Worm (Caenorhabditis elegans): Measurements from ENCODE around the gene wbp-2.

The wbp-2 gene

DNA sequence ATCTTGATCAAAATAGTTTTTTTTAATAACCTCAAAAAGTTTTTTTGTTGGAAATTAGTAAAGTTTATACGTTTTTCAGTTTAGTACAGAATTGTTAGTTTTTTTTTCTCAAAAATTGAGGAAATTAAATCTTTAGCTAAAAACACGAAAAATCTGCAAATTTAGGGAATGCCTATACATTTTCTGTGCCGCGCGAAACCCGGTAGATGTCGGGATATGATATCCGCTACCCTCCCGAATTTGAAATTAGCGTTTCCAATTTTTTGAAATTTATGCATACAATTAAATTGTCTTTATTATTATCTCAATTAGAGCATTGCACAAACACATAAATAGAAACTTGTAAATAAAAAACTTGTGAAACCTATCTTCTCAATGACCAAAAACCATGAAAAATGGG lies 3.5 kb downstream of the wbp-2 start:
- no peak for TF ChIP-seq unc-62 (GFP tag; optimal IDR thresholded peaks at IDR 0.05)

- no peak for TF ChIP-seq unc-62 (GFP tag; optimal IDR thresholded peaks at IDR 0.05)
Measured at ce11 chrII:9333714-9334113, 4.1 kb downstream of the wbp-2 start, which contains the start of gene scp-1. TSS of gene scp-1 (plus strand) at chrII:9334014.

DNA sequence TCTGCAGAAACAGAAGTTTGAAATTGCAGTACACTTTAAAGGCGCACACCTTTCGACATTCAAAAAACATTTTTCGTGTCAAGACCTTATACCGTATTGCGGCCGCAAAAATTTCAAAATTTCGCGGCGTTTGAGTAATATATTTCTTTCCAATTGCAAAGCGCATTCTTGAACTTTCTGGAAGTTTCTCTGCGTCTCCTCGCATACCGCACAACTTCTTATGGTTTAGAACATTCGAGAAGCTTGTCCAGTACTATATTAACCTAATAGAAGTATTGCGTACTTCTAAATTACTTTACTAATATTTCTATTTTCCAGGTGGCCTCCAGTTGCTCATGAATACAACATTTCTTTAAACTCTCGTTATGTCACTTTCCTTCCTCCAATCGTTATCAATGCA lies 7.1 kb downstream of the wbp-2 start:
- no peak for TF ChIP-seq unc-62 (GFP tag; optimal IDR thresholded peaks at IDR 0.05)

DNA sequence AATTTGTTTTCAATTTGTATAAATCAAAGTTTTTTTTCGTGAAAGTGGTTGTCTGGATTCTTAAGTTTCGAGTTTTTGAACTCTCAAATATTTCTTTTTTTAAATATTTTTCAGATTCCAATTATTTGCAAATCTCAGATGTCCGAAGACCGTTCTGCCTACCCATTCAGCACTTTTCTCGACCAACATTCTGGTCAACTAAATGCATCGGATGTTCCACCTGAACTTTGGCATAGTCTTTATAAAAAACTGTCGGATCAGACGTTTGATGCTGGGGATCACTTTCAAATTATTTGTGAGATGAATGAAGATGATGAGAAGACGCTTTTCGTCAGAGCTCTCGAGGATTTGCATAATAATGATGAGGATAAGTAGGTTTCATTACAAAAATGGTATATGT lies 9.3 kb downstream of the wbp-2 start, which contains the start of gene ttll-12:
ttll-12 (plus strand) TSS at position 139 of the 400 bp plus-strand sequence.
- TF ChIP-seq unc-62 (GFP tag; optimal IDR thresholded peaks at IDR 0.05): no peak

DNA sequence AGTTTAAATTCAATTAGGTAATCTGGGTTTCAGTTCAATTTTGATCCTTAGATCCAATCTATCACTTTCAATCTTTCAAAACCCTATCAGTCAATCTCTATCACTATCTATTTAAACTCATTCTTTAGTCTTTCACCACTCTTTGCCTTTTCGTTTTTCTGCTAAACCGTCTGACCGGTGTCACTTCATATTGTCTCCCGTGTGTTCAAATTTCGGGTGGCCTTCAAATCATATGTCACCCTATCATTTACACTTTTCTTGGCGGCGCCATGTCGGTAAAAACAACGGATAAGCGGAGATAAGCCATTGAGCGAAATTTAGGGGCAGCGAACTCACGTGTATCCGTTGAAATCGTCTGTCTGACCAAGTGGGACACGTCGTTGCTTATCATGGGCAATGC lies 14.4 kb downstream of the wbp-2 start:
- TF ChIP-seq unc-62 (GFP tag; optimal IDR thresholded peaks at IDR 0.05): no peak

DNA sequence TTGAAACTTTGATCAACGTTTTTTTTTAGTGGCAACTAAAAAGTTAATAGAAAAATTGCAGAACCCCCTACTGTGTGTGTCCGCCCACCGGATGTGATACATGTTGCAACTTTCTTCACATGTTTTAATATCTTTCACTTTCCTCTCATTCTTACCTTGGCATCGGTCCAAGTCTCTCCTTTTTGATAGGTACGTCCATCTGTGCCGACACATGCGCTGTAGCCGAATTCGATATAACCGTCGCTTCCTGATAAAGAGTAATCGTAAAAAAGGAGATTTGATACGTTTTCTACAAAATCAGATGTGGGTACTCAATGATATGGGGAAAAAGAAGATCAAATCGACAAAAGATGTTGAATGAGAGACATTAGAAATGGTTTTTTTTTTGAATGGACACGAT lies 15.5 kb downstream of the wbp-2 start:
- TF ChIP-seq unc-62 (GFP tag; optimal IDR thresholded peaks at IDR 0.05): no peak

DNA sequence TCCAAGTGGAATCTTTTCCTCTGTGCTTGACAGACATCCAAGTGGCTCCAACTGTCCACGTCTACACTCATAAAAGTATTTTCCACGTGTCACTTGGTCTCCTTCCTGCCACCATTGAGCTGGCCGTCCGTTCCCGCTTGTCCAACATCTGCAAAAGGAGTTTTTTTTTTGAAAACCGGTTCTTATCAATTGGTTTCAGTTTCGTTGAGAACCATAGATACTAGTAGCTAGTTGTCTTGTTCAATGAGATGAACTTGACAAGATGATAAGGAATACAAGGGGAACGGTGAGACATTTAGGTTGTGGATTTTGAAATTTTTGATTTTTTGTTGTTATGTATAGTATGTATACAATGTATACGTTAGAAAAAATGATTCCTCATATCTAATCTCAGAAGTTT lies 16.2 kb downstream of the wbp-2 start:
- TF ChIP-seq unc-62 (GFP tag; optimal IDR thresholded peaks at IDR 0.05): no peak

DNA sequence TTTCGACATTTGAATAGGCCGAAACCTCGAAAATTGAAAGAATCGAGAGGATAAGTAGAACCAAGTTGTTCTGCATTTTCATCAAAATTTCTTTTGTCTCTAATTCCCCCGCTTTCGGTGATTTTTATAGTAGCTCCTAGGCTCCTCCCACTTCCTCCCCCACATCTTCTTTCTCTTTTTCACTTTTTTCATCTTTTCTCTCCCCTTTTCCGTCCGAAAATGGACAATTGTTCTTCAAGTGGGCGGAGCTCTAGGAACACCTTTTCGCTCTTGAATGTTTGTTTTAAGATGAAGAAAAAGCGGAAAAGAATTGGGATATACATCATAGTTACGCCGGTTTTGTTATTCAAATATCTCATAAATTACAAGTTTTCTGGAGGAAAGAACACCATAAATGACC lies 16.9 kb downstream of the wbp-2 start, which contains the start of gene F42A8.1:
F42A8.1 (minus strand) TSS at position 101 of the 400 bp plus-strand sequence.
- no peak for TF ChIP-seq unc-62 (GFP tag; optimal IDR thresholded peaks at IDR 0.05)

DNA sequence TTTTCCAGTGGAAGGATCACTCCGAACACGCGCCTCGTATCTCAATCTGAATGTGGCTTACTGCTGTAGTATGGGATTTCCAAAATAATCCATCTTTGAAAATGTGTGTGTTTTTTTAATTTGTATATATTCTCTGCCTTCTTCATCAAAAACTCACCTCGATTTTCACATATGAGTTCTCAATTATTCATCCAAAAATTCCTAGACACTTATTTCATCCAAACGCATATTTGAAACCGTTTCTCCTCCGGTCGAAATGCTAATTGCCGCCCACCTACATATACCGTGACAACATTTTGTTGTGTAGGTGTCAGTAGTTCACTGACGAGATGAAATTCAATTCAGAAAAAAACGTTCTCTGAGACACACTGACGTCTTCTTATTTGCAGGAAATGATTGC lies 17.9 kb downstream of the wbp-2 start:
- TF ChIP-seq unc-62 (GFP tag; optimal IDR thresholded peaks at IDR 0.05): no peak

ce11 chrII:9352669-9353068 lies 23.1 kb downstream of the wbp-2 start, which contains the start of the genes sdhb-1 and cup-15:
TSS of gene sdhb-1 (minus strand) at chrII:9352731.
TSS of gene cup-15 (plus strand) at chrII:9353000.
- no peak for TF ChIP-seq unc-62 (GFP tag; optimal IDR thresholded peaks at IDR 0.05)

DNA sequence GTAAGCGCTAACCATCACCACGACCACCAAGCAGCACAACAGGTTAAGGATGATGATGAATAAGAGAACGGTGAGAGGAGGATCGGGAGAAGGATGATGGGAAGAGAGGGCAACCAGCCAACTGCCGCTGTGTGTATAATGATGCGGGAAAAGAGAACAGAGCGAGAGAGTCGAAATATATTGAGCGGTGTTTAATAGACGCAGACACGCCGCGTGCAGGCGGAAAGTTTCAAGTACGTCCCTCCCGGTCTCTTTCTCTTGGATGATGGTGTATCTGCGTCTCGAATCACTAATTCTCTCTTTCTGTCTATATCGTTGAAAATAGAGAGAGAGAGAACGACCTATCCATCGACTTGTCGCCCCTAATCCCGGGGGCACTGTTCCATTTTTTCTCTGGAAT lies 27.1 kb downstream of the wbp-2 start:
- TF ChIP-seq unc-62 (GFP tag; optimal IDR thresholded peaks at IDR 0.05): no peak

DNA sequence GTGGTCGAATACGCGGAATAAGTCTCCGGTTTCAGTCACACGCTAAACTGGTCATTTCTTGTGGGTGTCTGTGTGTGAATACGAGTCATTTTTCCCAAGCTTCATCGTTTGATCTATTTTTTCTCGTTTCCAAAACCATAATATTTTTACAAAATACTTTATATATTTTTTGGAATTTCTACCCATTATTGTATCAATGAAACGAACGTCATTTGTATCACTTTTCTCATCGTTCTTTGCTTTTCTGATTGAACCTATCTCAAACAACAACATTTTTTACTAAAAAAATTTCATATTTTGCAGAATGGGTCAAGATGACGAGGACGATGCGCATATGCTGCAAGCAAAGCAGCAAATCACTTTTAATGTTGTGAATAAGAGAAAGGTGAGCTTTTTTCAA lies 28.7 kb downstream of the wbp-2 start, which contains the start of gene mel-11:
mel-11 (plus strand) TSS at position 301 of the 400 bp plus-strand sequence.
- TF ChIP-seq unc-62 (GFP tag; optimal IDR thresholded peaks at IDR 0.05): no peak

DNA sequence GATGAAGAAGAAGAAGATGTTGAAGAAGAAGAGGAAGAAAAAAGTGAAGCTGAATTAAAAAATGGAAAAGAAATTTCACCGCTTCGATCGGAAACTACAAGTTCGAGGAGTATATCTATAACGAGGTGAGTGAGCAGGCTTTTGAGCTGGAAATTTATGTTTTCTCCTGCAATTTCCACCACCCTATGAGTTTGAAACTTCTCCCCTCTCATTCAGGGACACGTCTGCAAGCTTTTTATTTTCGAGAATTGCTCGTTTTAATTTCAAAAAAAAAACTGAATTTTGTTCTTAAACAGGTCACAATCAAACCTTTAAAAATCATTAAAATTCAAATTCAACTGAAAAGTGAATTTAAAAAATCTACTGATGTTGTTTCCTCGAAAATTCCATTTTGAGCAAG lies 32.7 kb downstream of the wbp-2 start:
- TF ChIP-seq unc-62 (GFP tag; optimal IDR thresholded peaks at IDR 0.05): no peak

ce11 chrII:9369394-9369793 lies 39.8 kb downstream of the wbp-2 start:
- no peak for TF ChIP-seq unc-62 (GFP tag; optimal IDR thresholded peaks at IDR 0.05)

DNA sequence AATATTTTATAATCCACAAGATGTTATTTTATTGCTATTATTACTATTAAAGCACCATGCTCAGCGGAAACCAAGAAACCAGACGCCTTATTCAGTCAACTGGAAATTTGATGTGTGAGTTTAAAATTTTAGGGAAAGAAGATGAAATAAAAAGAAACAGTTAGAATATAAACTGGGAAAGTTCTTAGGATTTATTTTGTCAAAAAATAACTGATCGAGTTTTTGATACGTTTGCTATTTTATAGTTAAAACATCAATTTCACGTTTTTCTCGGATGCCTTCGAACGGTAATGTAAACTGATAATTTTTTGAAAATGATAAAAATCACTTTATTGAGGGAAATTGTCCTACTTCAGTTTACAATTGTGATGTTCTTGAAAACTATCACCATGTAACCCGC lies 42.8 kb downstream of the wbp-2 start, which contains the start of gene C06C3.3:
C06C3.3 (minus strand) TSS at position 101 of the 400 bp plus-strand sequence.
- TF ChIP-seq unc-62 (GFP tag; optimal IDR thresholded peaks at IDR 0.05): no peak

DNA sequence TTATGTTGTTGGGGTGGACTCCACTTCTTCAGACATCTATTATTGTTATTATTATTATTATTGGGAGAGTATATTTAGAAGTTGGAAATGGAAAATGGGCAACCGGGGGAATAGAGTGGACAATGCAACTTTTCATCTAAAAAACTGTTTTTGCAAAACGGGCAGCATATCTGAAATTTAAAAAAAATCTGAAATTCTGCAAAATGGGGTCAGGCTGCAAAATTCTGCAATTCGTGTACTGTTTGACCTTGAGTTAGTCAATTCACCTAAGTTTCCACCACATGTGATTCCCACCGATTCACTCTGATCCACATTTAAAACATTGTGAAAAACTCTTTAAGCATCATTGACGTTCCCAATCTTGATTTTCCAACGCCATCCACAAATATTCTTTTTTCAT lies 43.4 kb downstream of the wbp-2 start, which contains the start of gene C06C3.4:
C06C3.4 (plus strand) TSS at position 301 of the 400 bp plus-strand sequence.
- TF ChIP-seq unc-62 (GFP tag; optimal IDR thresholded peaks at IDR 0.05): no peak

ce11 chrII:9374807-9375206 lies 45.2 kb downstream of the wbp-2 start, which contains the start of gene C06C3.12:
TSS of gene C06C3.12 (plus strand) at chrII:9375107.
- TF ChIP-seq unc-62 (GFP tag; optimal IDR thresholded peaks at IDR 0.05): no peak

ce11 chrII:9377158-9377557 lies 47.6 kb downstream of the wbp-2 start, which contains the start of gene C06C3.10:
TSS of gene C06C3.10 (minus strand) at chrII:9377258.
- TF ChIP-seq unc-62 (GFP tag; optimal IDR thresholded peaks at IDR 0.05): no peak
